Fruit fly (Drosophila melanogaster) whole organism: ENCODE results near the gene alpha-Man-IIb.

Experiments used
- Dll ChIP-seq: fragments of >200 bp; optimal IDR thresholded peaks from 2 replicates; lab custom pipeline; 2017
- pan ChIP-seq: fragments of >200 bp; optimal IDR thresholded peaks from 2 replicates; lab custom pipeline; 2017

- TF ChIP-seq pan (lab: Kevin White, UChicago) (no peak), Dll (lab: Kevin White, UChicago) (no peak)
These were observed 9.8 kb upstream of the alpha-Man-IIb start for dm6 chr3R:15794258-15794727.
